Fruit fly (Drosophila melanogaster) Kc167 (cell line): Measurements from ENCODE around the gene CG4393.

Experiments
- Myc ChIP-seq: fragments of >200 bp; optimal IDR thresholded peaks from 2 replicates; lab custom pipeline; 2017; ENCODE audit warnings: missing external identifiers
- Sin3A ChIP-seq: fragments of >200 bp; optimal IDR thresholded peaks from 2 replicates; lab custom pipeline; 2018; ENCODE audit warnings: missing external identifiers
- h ChIP-seq: fragments of >200 bp; optimal IDR thresholded peaks from 3 replicates; lab custom pipeline; 2018; ENCODE audit warnings: missing external identifiers
- insv ChIP-seq: fragments of >200 bp; optimal IDR thresholded peaks from 3 replicates; lab custom pipeline; 2018; ENCODE audit warnings: missing external identifiers
- psq ChIP-seq: fragments of >200 bp; optimal IDR thresholded peaks from 2 replicates; lab custom pipeline; 2017; ENCODE audit warnings: missing external identifiers
- ttk ChIP-seq: sonication (Bioruptor generic); optimal IDR thresholded peaks from 2 replicates; lab custom pipeline; 2017; ENCODE audit warnings: missing external identifiers

The CG4393 gene

dm6 chr3R:23399679-23400078 is 15.1 kb upstream of the CG4393 start:
- TF ChIP-seq insv (lab: Kevin White, UChicago), result no peak
- TF ChIP-seq Sin3A (lab: Kevin White, UChicago), result no peak
- no peak for TF ChIP-seq psq (lab: Kevin White, UChicago)
- no peak for TF ChIP-seq ttk (lab: Kevin White, UChicago)
- no peak for TF ChIP-seq h (lab: Kevin White, UChicago)
- TF ChIP-seq Myc (lab: Kevin White, UChicago), result no peak

- TF ChIP-seq psq (lab: Kevin White, UChicago), result no peak
- no peak for TF ChIP-seq insv (lab: Kevin White, UChicago)
- TF ChIP-seq Sin3A (lab: Kevin White, UChicago), result no peak
- TF ChIP-seq ttk (lab: Kevin White, UChicago), result no peak
- TF ChIP-seq Myc (lab: Kevin White, UChicago), result no peak
- TF ChIP-seq h (lab: Kevin White, UChicago), result no peak
Observed at dm6 chr3R:23398979-23399378, 14.4 kb upstream of the CG4393 start.

dm6 chr3R:23396548-23397294 is 12.1 kb upstream of the CG4393 start:
- no peak for TF ChIP-seq ttk (lab: Kevin White, UChicago)
- no peak for TF ChIP-seq h (lab: Kevin White, UChicago)
- TF ChIP-seq Myc (lab: Kevin White, UChicago), result no peak

dm6 chr3R:23395720-23396119 is 11.1 kb upstream of the CG4393 start:
- TF ChIP-seq insv (lab: Kevin White, UChicago) (no peak), Myc (lab: Kevin White, UChicago) (no peak), Sin3A (lab: Kevin White, UChicago) (no peak), h (lab: Kevin White, UChicago) (no peak), psq (lab: Kevin White, UChicago) (no peak), ttk (lab: Kevin White, UChicago) (no peak)

- TF ChIP-seq ttk (lab: Kevin White, UChicago) (no peak), Myc (lab: Kevin White, UChicago) (no peak), Sin3A (lab: Kevin White, UChicago) (no peak), h (lab: Kevin White, UChicago) (no peak), insv (lab: Kevin White, UChicago) (no peak), psq (lab: Kevin White, UChicago) (no peak)
Observed at dm6 chr3R:23393507-23393906, 8.9 kb upstream of the CG4393 start.

dm6 chr3R:23392235-23392634 is 7.7 kb upstream of the CG4393 start:
- TF ChIP-seq ttk (lab: Kevin White, UChicago) (no peak), Myc (lab: Kevin White, UChicago) (no peak), h (lab: Kevin White, UChicago) (no peak), Sin3A (lab: Kevin White, UChicago) (no peak), insv (lab: Kevin White, UChicago) (no peak), psq (lab: Kevin White, UChicago) (no peak)

- TF ChIP-seq psq (lab: Kevin White, UChicago) (no peak), Myc (lab: Kevin White, UChicago) (no peak), ttk (lab: Kevin White, UChicago) (no peak), Sin3A (lab: Kevin White, UChicago) (no peak), insv (lab: Kevin White, UChicago) (no peak), h (lab: Kevin White, UChicago) (no peak)
Observed at dm6 chr3R:23390769-23391309, 6.3 kb upstream of the CG4393 start.

- no peak for TF ChIP-seq ttk (lab: Kevin White, UChicago)
- TF ChIP-seq insv (lab: Kevin White, UChicago), result no peak
- no peak for TF ChIP-seq Sin3A (lab: Kevin White, UChicago)
- no peak for TF ChIP-seq h (lab: Kevin White, UChicago)
- TF ChIP-seq Myc (lab: Kevin White, UChicago), result no peak
- no peak for TF ChIP-seq psq (lab: Kevin White, UChicago)
Observed at dm6 chr3R:23388798-23389197, 4.2 kb upstream of the CG4393 start, which contains the start of gene CG31515. TSS of gene CG31515 (minus strand) at chr3R:23388898.

dm6 chr3R:23386907-23387306 is 2.3 kb upstream of the CG4393 start:
- TF ChIP-seq Myc (lab: Kevin White, UChicago) (no peak), h (lab: Kevin White, UChicago) (no peak), Sin3A (lab: Kevin White, UChicago) (no peak)

dm6 chr3R:23386021-23386457 is 1.5 kb upstream of the CG4393 start:
- no peak for TF ChIP-seq insv (lab: Kevin White, UChicago)
- TF ChIP-seq ttk (lab: Kevin White, UChicago), result no peak
- TF ChIP-seq h (lab: Kevin White, UChicago), result no peak
- TF ChIP-seq Myc (lab: Kevin White, UChicago), result no peak
- TF ChIP-seq Sin3A (lab: Kevin White, UChicago), result no peak
- TF ChIP-seq psq (lab: Kevin White, UChicago), result no peak

dm6 chr3R:23383723-23384122 is 854 bp downstream of the CG4393 start:
- no peak for TF ChIP-seq Sin3A (lab: Kevin White, UChicago)
- no peak for TF ChIP-seq psq (lab: Kevin White, UChicago)
- TF ChIP-seq Myc (lab: Kevin White, UChicago), result no peak
- TF ChIP-seq ttk (lab: Kevin White, UChicago), result no peak
- no peak for TF ChIP-seq insv (lab: Kevin White, UChicago)
- no peak for TF ChIP-seq h (lab: Kevin White, UChicago)
